Worm (Caenorhabditis elegans): ENCODE results near the gene dre-1.
A peak's percentile ranks its signal among the peaks of the same experiment; 100 is the strongest.

Gene dre-1

ce11 chrV:6485109-6485508 is 61.2 kb downstream of the dre-1 start:
- TF ChIP-seq klf-2 (GFP tag; conservative IDR thresholded peaks at IDR 0.05) (no peak), cog-1 (tag; optimal IDR thresholded peaks at IDR 0.05) (peak; percentile 12)

Measured in whole organism, midembryonic.